Worm (Caenorhabditis elegans): ENCODE measurements around the gene math-7.
"Not testable (repeated sequence)": the region's sequence is repeated elsewhere in the genome, so short reads cannot be mapped to it uniquely, and the experiment has no call there.

ce11 chrII:1862334-1862733 is 23.9 kb downstream of the math-7 start, which contains the start of gene fbxb-98:
- not testable (repeated sequence) for TF ChIP-seq lin-39 (tag; optimal IDR thresholded peaks at IDR 0.05); tlp-1 (tag; optimal IDR thresholded peaks at IDR 0.05); nhr-237 (tag; optimal IDR thresholded peaks at IDR 0.05); Y116A8C.19 (tag; optimal IDR thresholded peaks at IDR 0.05; ENCODE audit: borderline replicate concordance); vab-15 (tag; optimal IDR thresholded peaks at IDR 0.05); unc-130 (tag; optimal IDR thresholded peaks at IDR 0.05); nhr-12 (tag; optimal IDR thresholded peaks at IDR 0.05)
